Worm (Caenorhabditis elegans) whole organism, young adult: ENCODE measurements around the gene fbxb-116.

ENCODE experiments used
- B0035.1 ChIP-seq: sonication (generic microtip); optimal IDR thresholded peaks from 2 replicates; lab custom pipeline; 2016; ENCODE audit warnings: missing genetic modification characterization, mild to moderate bottlenecking, missing compliant biosample characterization, missing genotype, missing genetic modification reagents
- F33H1.4 ChIP-seq: fragments of 200-800 bp; sonication (Bioruptor generic); IDR thresholded peaks from 2 replicates; pipeline ENCODE4 v1.3.6; 2022; ENCODE audit warnings: missing genetic modification reagents, missing genetic modification characterization, missing compliant biosample characterization
- F39B2.1 ChIP-seq: fragments of 200-800 bp; sonication (Bioruptor generic); IDR thresholded peaks from 2 replicates; pipeline ENCODE4 v1.3.6; 2022; ENCODE audit warnings: missing genetic modification reagents, missing genetic modification characterization, missing compliant biosample characterization
- F52B5.7 ChIP-seq: sonication (generic microtip); optimal IDR thresholded peaks from 2 replicates; lab custom pipeline; 2016; ENCODE audit warnings: mild to moderate bottlenecking, missing genetic modification characterization, missing compliant biosample characterization
- T26A5.8 ChIP-seq: sonication (generic microtip); optimal IDR thresholded peaks from 2 replicates; lab custom pipeline; 2016; ENCODE audit warnings: missing genetic modification characterization, missing compliant biosample characterization
- Y56A3A.18 ChIP-seq: fragments of 200-800 bp; sonication (Bioruptor generic); IDR thresholded peaks from 2 replicates; pipeline ENCODE4 v1.3.6; 2022; ENCODE audit warnings: missing genetic modification reagents, missing genetic modification characterization, missing compliant biosample characterization
- ZK185.1 ChIP-seq: sonication (generic microtip); optimal IDR thresholded peaks from 2 replicates; lab custom pipeline; 2016; ENCODE audit warnings: mild to moderate bottlenecking, missing genetic modification characterization, missing compliant biosample characterization; ENCODE audit not compliant: poor library complexity, severe bottlenecking
- akir-1 ChIP-seq: fragments of 200-800 bp; sonication (Bioruptor generic); optimal IDR thresholded peaks from 2 replicates; lab custom pipeline; 2018; ENCODE audit warnings: mild to moderate bottlenecking, missing genetic modification characterization, moderate library complexity, missing compliant biosample characterization
- aptf-2 ChIP-seq: fragments of 200-800 bp; sonication (Bioruptor generic); conservative IDR thresholded peaks from 2 replicates; pipeline ENCODE4 v1.3.6; 2022; ENCODE audit warnings: missing genetic modification reagents, missing genetic modification characterization, missing compliant biosample characterization
- bed-1 ChIP-seq: fragments of 200-800 bp; sonication (Bioruptor generic); IDR thresholded peaks from 2 replicates; pipeline ENCODE4 v1.3.6; 2022; ENCODE audit warnings: missing genetic modification reagents, missing genetic modification characterization, missing compliant biosample characterization
- ceh-27 ChIP-seq: fragments of 200-800 bp; sonication (Bioruptor generic); optimal IDR thresholded peaks from 2 replicates; lab custom pipeline; 2018; ENCODE audit warnings: mild to moderate bottlenecking, missing genetic modification characterization, moderate library complexity, missing compliant biosample characterization
- ceh-58 ChIP-seq: fragments of 200-800 bp; sonication (Bioruptor generic); IDR thresholded peaks from 2 replicates; pipeline ENCODE4 v1.3.6; 2022; ENCODE audit warnings: missing genetic modification characterization, missing compliant biosample characterization
- dox-1 ChIP-seq: fragments of 200-800 bp; sonication (Bioruptor generic); IDR thresholded peaks from 2 replicates; pipeline ENCODE4 v1.3.6; 2022; ENCODE audit warnings: missing genetic modification reagents, missing genetic modification characterization, missing compliant biosample characterization
- egl-44 ChIP-seq: fragments of 200-800 bp; sonication (Bioruptor generic); IDR thresholded peaks from 2 replicates; pipeline ENCODE4 v1.3.6; 2022; ENCODE audit warnings: missing genetic modification reagents, missing genetic modification characterization, missing compliant biosample characterization
- ets-4 ChIP-seq: fragments of 200-800 bp; sonication (Bioruptor generic); optimal IDR thresholded peaks from 2 replicates; lab custom pipeline; 2018; ENCODE audit warnings: mild to moderate bottlenecking, missing genetic modification characterization, missing compliant biosample characterization
- him-1 ChIP-seq: sonication (generic microtip); optimal IDR thresholded peaks from 2 replicates; lab custom pipeline; 2016; ENCODE audit warnings: missing genotype, missing genetic modification reagents, missing genetic modification characterization, missing compliant biosample characterization
- hlh-12 ChIP-seq: sonication (generic microtip); optimal IDR thresholded peaks from 2 replicates; lab custom pipeline; 2016; ENCODE audit warnings: missing genetic modification characterization, missing compliant biosample characterization
- hrde-1 ChIP-seq: sonication (generic microtip); optimal IDR thresholded peaks from 2 replicates; lab custom pipeline; 2016; ENCODE audit warnings: missing genetic modification characterization, mild to moderate bottlenecking, missing compliant biosample characterization, moderate library complexity, missing genotype, missing genetic modification reagents, borderline replicate concordance
- let-526 ChIP-seq: fragments of 200-800 bp; sonication (Bioruptor generic); IDR thresholded peaks from 2 replicates; pipeline ENCODE4 v1.3.6; 2022; ENCODE audit warnings: missing genetic modification reagents, missing genetic modification characterization, missing compliant biosample characterization
- lin-40 ChIP-seq: sonication (generic microtip); optimal IDR thresholded peaks from 2 replicates; lab custom pipeline; 2016; ENCODE audit warnings: missing genetic modification characterization, mild to moderate bottlenecking, missing compliant biosample characterization, missing genotype, missing genetic modification reagents
- lsl-1 ChIP-seq: fragments of 200-800 bp; sonication (Bioruptor generic); optimal IDR thresholded peaks from 2 replicates; lab custom pipeline; 2018; ENCODE audit warnings: mild to moderate bottlenecking, missing genetic modification characterization, moderate library complexity, missing compliant biosample characterization
- mcd-1 ChIP-seq: fragments of 200-800 bp; sonication (Bioruptor generic); IDR thresholded peaks from 2 replicates; pipeline ENCODE4 v1.3.6; 2022; ENCODE audit warnings: missing genetic modification reagents, missing genetic modification characterization, missing compliant biosample characterization
- mel-28 ChIP-seq: sonication (generic microtip); optimal IDR thresholded peaks from 2 replicates; lab custom pipeline; 2016; ENCODE audit warnings: borderline replicate concordance, mild to moderate bottlenecking, missing genetic modification characterization, missing compliant biosample characterization
- nhr-120 ChIP-seq: fragments of 200-800 bp; sonication (Bioruptor generic); IDR thresholded peaks from 2 replicates; pipeline ENCODE4 v1.3.6; 2022; ENCODE audit warnings: missing genetic modification characterization, missing compliant biosample characterization
- nhr-179 ChIP-seq: sonication (generic microtip); optimal IDR thresholded peaks from 2 replicates; lab custom pipeline; 2016; ENCODE audit warnings: mild to moderate bottlenecking, missing genetic modification characterization, missing compliant biosample characterization
- pha-4 ChIP-seq: fragments of 150-350 bp; sonication (generic microtip); optimal IDR thresholded peaks from 2 replicates; lab custom pipeline; 2014; ENCODE audit warnings: missing biosample characterization, missing genetic modification reagents, missing genetic modification characterization
- rcor-1 ChIP-seq: fragments of 200-800 bp; sonication (Bioruptor generic); IDR thresholded peaks from 2 replicates; pipeline ENCODE4 v1.3.6; 2022; ENCODE audit warnings: missing genetic modification reagents, missing genetic modification characterization, missing compliant biosample characterization
- snpc-1.1 ChIP-seq: sonication (generic microtip); optimal IDR thresholded peaks from 2 replicates; lab custom pipeline; 2017; ENCODE audit warnings: missing genetic modification characterization, mild to moderate bottlenecking, missing compliant biosample characterization, antibody characterized with exemption, moderate library complexity, missing genotype, missing genetic modification reagents; ENCODE audit not compliant: insufficient read depth
- tlf-1 ChIP-seq: fragments of 200-800 bp; sonication (Bioruptor generic); optimal IDR thresholded peaks from 2 replicates; lab custom pipeline; 2018; ENCODE audit warnings: mild to moderate bottlenecking, missing genetic modification characterization, missing compliant biosample characterization
- unc-62 ChIP-seq: fragments of 150-350 bp; optimal IDR thresholded peaks from 2 replicates; lab custom pipeline; 2014; ENCODE audit warnings: missing biosample characterization, missing genetic modification reagents, missing genetic modification characterization
- zfh-2 ChIP-seq: fragments of 200-800 bp; sonication (Bioruptor generic); conservative IDR thresholded peaks from 2 replicates; pipeline ENCODE4 v1.3.6; 2022; ENCODE audit warnings: missing genetic modification reagents, missing genetic modification characterization, missing compliant biosample characterization
- ztf-25 ChIP-seq: fragments of 200-800 bp; sonication (Bioruptor generic); IDR thresholded peaks from 2 replicates; pipeline ENCODE4 v1.3.6; 2022; ENCODE audit warnings: missing genetic modification reagents, missing genetic modification characterization, missing compliant biosample characterization
- ztf-28 ChIP-seq: fragments of 200-800 bp; sonication (Bioruptor generic); IDR thresholded peaks from 2 replicates; pipeline ENCODE4 v1.3.6; 2022; ENCODE audit warnings: missing genetic modification reagents, missing genetic modification characterization, missing compliant biosample characterization

The fbxb-116 gene

ce11 chrV:19240129-19240528 lies 6.6 kb downstream of the fbxb-116 start, which contains the start of the genes fbxb-115 and fbxb-1:
fbxb-115 (minus strand) TSS chrV:19240229.
fbxb-1 (plus strand) TSS chrV:19240354.
- TF ChIP-seq ceh-27 (GFP tag; lab: Kevin White, UChicago): no peak

ce11 chrV:19250983-19251382 lies 17.4 kb downstream of the fbxb-116 start, which contains the start of gene str-81:
str-81 (minus strand) TSS chrV:19251083.
- no peak for TF ChIP-seq Y56A3A.18 (GFP tag; lab: Robert Waterston, UW)

DNA sequence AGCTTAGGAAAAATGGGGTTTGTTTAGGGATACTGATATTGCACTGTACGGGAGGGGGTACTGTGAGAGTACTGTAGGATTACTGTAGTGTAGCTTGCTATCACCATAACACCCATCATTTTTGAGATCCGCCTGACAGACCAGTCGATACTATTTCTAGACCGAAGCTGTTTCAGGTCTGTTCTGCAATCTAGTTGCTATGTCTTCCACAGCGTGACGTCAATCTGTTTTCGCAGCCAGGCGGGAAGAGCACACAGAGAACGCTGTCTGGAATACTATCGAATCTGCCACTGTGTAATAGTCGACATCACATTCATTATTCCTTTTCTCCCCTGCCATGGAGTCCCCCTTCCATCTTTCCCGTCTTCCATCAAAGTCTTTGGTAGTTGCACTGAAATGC lies 18.3 kb downstream of the fbxb-116 start, which contains the start of gene F21D9.11:
Gene F21D9.11 (plus strand): TSS at position 301 of the 400 bp plus-strand sequence.
- TF ChIP-seq T26A5.8 (tag; lab: Kevin White, UChicago) (no peak), nhr-179 (tag; lab: Kevin White, UChicago) (no peak), akir-1 (GFP tag; lab: Kevin White, UChicago) (no peak), nhr-120 (GFP tag; lab: Robert Waterston, UW) (no peak), him-1 (tag; lab: Kevin White, UChicago) (no peak), ztf-28 (GFP tag; lab: Robert Waterston, UW) (no peak), F39B2.1 (GFP tag; lab: Robert Waterston, UW) (no peak), lsl-1 (no peak), ceh-58 (GFP tag; lab: Robert Waterston, UW) (no peak), ZK185.1 (tag; lab: Kevin White, UChicago) (no peak), dox-1 (GFP tag; lab: Robert Waterston, UW) (no peak), mel-28 (tag; lab: Kevin White, UChicago) (no peak), unc-62 (no peak), snpc-1.1 (tag; lab: Kevin White, UChicago) (no peak), ztf-25 (GFP tag; lab: Robert Waterston, UW) (no peak), pha-4 (tag; lab: Kevin White, UChicago) (no peak)

DNA sequence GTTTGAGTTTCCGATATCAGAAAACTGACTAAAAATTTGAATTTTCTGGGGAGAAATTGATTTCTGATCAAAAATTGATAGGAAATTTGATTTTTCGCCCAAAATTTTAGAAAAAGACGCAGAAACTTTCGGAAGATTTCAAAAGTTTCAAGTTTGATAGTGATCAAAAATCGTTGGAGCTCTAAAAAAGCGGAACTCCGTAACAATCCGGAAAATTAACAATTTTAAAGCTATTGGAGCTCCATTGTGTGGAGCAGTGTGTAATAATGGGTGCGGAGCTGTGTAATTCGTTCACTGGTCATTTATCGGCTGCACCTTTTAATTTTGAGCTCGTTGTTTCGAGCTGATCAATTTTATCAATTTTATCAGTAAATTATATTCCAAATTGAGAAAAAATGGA lies 20.0 kb downstream of the fbxb-116 start, which contains the start of gene F21D9.4:
Gene F21D9.4 (plus strand): TSS at position 301 of the 400 bp plus-strand sequence.
- TF ChIP-seq bed-1 (no peak), ets-4 (GFP tag; lab: Kevin White, UChicago) (no peak)
- TF ChIP-seq, all 124 proteins: peak for 0

DNA sequence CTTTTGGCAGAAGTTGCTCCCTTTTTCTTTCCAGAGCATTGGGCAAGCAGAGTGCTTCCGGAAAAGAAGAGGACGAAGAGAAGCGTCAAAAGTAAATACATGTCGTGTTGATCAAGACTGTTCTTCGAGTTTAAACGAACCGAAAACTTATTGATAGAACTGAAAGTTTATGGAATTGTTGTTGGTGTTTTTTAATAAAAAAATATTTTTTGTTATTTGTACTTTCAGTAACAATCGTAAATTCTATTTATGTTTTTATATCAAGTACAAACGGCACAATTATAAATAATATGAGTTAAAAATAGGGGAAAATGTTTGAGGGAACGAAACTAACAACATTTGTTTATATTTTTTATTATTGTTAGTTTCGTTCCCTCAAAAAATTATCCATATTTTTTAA lies 24.1 kb downstream of the fbxb-116 start, which contains the start of gene F21D9.3:
Gene F21D9.3 (minus strand): TSS at position 101 of the 400 bp plus-strand sequence.
- TF ChIP-seq zfh-2 (GFP tag; lab: Robert Waterston, UW): no peak
- TF ChIP-seq ztf-25 (GFP tag; lab: Robert Waterston, UW): no peak
- no peak for TF ChIP-seq rcor-1 (GFP tag; lab: Robert Waterston, UW)
- no peak for TF ChIP-seq aptf-2 (GFP tag; lab: Robert Waterston, UW)
- TF ChIP-seq tlf-1 (GFP tag; lab: Kevin White, UChicago): no peak
- no peak for TF ChIP-seq hrde-1 (tag; lab: Kevin White, UChicago)
- TF ChIP-seq F33H1.4: no peak
- TF ChIP-seq F52B5.7 (tag; lab: Kevin White, UChicago): no peak
- no peak for TF ChIP-seq dox-1 (GFP tag; lab: Robert Waterston, UW)
- TF ChIP-seq lin-40 (tag; lab: Kevin White, UChicago): no peak
- TF ChIP-seq hlh-12 (tag; lab: Kevin White, UChicago): no peak
- no peak for TF ChIP-seq mcd-1 (GFP tag; lab: Robert Waterston, UW)
- no peak for TF ChIP-seq nhr-120 (GFP tag; lab: Robert Waterston, UW)
- TF ChIP-seq B0035.1 (tag; lab: Kevin White, UChicago): no peak
- no peak for TF ChIP-seq egl-44 (GFP tag; lab: Robert Waterston, UW)
- no peak for TF ChIP-seq mel-28 (tag; lab: Kevin White, UChicago)
- no peak for TF ChIP-seq let-526 (GFP tag; lab: Robert Waterston, UW)
